Worm (Caenorhabditis elegans): ENCODE measurements around the gene cct-8.

- no peak for TF ChIP-seq him-1 (tag; optimal IDR thresholded peaks at IDR 0.05)
- TF ChIP-seq pha-4 (tag; optimal IDR thresholded peaks at IDR 0.05) = no peak
- no peak for TF ChIP-seq F49E8.2 (tag; optimal IDR thresholded peaks at IDR 0.05; ENCODE audit: insufficient read depth)
- TF ChIP-seq atf-7 (tag; optimal IDR thresholded peaks at IDR 0.05) = no peak
- no peak for TF ChIP-seq unc-62 (GFP tag; optimal IDR thresholded peaks at IDR 0.05)
- TF ChIP-seq snpc-3.4 (tag; optimal IDR thresholded peaks at IDR 0.05) = no peak
- TF ChIP-seq athp-1 (tag; optimal IDR thresholded peaks at IDR 0.05) = no peak
- TF ChIP-seq F57C9.4 (tag; optimal IDR thresholded peaks at IDR 0.05) = no peak
Measured at ce11 chrIV:1127852-1128251, 34.1 kb upstream of the cct-8 start.

Data from whole organism, young adult.